Fruit fly (Drosophila melanogaster) whole organism, adult: Measurements from ENCODE around the gene Ncoa6.

Experiments
- CG11617 ChIP-seq: fragments of 200-800 bp; sonication (Bioruptor generic); optimal IDR thresholded peaks from 2 replicates; lab custom pipeline; 2017; ENCODE audit warnings: mild to moderate bottlenecking, missing biosample characterization, missing genetic modification reagents, missing genetic modification characterization
- CG12768 ChIP-seq: fragments of 200-800 bp; sonication (Bioruptor generic); optimal IDR thresholded peaks from 2 replicates; lab custom pipeline; 2017; ENCODE audit warnings: missing biosample characterization, missing genetic modification characterization, mild to moderate bottlenecking, moderate library complexity, missing genetic modification reagents
- CG14711 ChIP-seq: fragments of 200-800 bp; sonication (Bioruptor generic); optimal IDR thresholded peaks from 2 replicates; lab custom pipeline; 2018; ENCODE audit warnings: missing biosample characterization, mild to moderate bottlenecking, missing genetic modification characterization, moderate library complexity
- CG1620 ChIP-seq: fragments of 200-800 bp; sonication (Bioruptor generic); optimal IDR thresholded peaks from 2 replicates; lab custom pipeline; 2016; ENCODE audit warnings: missing biosample characterization, missing genetic modification characterization
- CG33017 ChIP-seq: fragments of 200-800 bp; sonication (Bioruptor generic); optimal IDR thresholded peaks from 2 replicates; lab custom pipeline; 2018; ENCODE audit warnings: missing biosample characterization, mild to moderate bottlenecking, missing genetic modification characterization, moderate library complexity
- CG5204 ChIP-seq: fragments of 200-800 bp; sonication (Bioruptor generic); optimal IDR thresholded peaks from 2 replicates; lab custom pipeline; 2016; ENCODE audit warnings: missing biosample characterization, missing genetic modification characterization
- CG7045 ChIP-seq: fragments of 200-800 bp; sonication (Bioruptor generic); optimal IDR thresholded peaks from 2 replicates; lab custom pipeline; 2017; ENCODE audit warnings: missing biosample characterization, mild to moderate bottlenecking, missing genetic modification characterization
- CG7101 ChIP-seq: fragments of 200-800 bp; sonication (Bioruptor generic); optimal IDR thresholded peaks from 2 replicates; lab custom pipeline; 2018; ENCODE audit warnings: missing biosample characterization, mild to moderate bottlenecking, missing genetic modification characterization, moderate library complexity
- Clk ChIP-seq: fragments of 200-800 bp; sonication (Bioruptor generic); optimal IDR thresholded peaks from 2 replicates; lab custom pipeline; 2017; ENCODE audit warnings: missing biosample characterization, missing genetic modification characterization
- Crg-1 ChIP-seq: fragments of 200-800 bp; sonication (Bioruptor generic); optimal IDR thresholded peaks from 2 replicates; lab custom pipeline; 2016; ENCODE audit warnings: missing biosample characterization, missing genetic modification characterization
- Hr96 ChIP-seq: fragments of 200-800 bp; sonication (Bioruptor generic); optimal IDR thresholded peaks from 2 replicates; lab custom pipeline; 2016; ENCODE audit warnings: missing biosample characterization, missing genetic modification characterization
- Mnt ChIP-seq: fragments of 200-800 bp; sonication (Bioruptor generic); optimal IDR thresholded peaks from 2 replicates; lab custom pipeline; 2016; ENCODE audit warnings: missing biosample characterization, mild to moderate bottlenecking, missing genetic modification characterization
- bab1 ChIP-seq: fragments of 200-800 bp; sonication (Bioruptor generic); optimal IDR thresholded peaks from 3 replicates; lab custom pipeline; 2019; ENCODE audit warnings: missing biosample characterization, mild to moderate bottlenecking, missing genetic modification characterization, moderate library complexity
- cic ChIP-seq: fragments of 200-800 bp; sonication (Bioruptor generic); optimal IDR thresholded peaks from 2 replicates; lab custom pipeline; 2017; ENCODE audit warnings: missing biosample characterization, mild to moderate bottlenecking, missing genetic modification characterization, moderate library complexity
- cnc ChIP-seq, 2 experiments: fragments of >200 bp; optimal IDR thresholded peaks; 2 replicates each; lab custom pipeline; 2017
- kay ChIP-seq: fragments of 200-800 bp; sonication (Bioruptor generic); peaks from one replicate; lab custom pipeline; 2016; ENCODE audit warnings: missing biosample characterization, missing genetic modification characterization, borderline replicate concordance
- ovo ChIP-seq: fragments of 200-800 bp; sonication (Bioruptor generic); optimal IDR thresholded peaks from 2 replicates; lab custom pipeline; 2016; ENCODE audit warnings: missing biosample characterization, missing genetic modification characterization
- pad ChIP-seq: fragments of 200-800 bp; sonication (Bioruptor generic); optimal IDR thresholded peaks from 3 replicates; lab custom pipeline; 2017; ENCODE audit warnings: missing biosample characterization, missing genetic modification characterization, mild to moderate bottlenecking, moderate library complexity, missing genetic modification reagents
- tj ChIP-seq: fragments of 200-800 bp; sonication (Bioruptor generic); optimal IDR thresholded peaks from 3 replicates; lab custom pipeline; 2017; ENCODE audit warnings: missing biosample characterization, mild to moderate bottlenecking, missing genetic modification characterization, moderate library complexity
- toe ChIP-seq: fragments of 200-800 bp; sonication (Bioruptor generic); optimal IDR thresholded peaks from 2 replicates; lab custom pipeline; 2016; ENCODE audit warnings: missing biosample characterization, missing genetic modification characterization

Gene Ncoa6

DNA sequence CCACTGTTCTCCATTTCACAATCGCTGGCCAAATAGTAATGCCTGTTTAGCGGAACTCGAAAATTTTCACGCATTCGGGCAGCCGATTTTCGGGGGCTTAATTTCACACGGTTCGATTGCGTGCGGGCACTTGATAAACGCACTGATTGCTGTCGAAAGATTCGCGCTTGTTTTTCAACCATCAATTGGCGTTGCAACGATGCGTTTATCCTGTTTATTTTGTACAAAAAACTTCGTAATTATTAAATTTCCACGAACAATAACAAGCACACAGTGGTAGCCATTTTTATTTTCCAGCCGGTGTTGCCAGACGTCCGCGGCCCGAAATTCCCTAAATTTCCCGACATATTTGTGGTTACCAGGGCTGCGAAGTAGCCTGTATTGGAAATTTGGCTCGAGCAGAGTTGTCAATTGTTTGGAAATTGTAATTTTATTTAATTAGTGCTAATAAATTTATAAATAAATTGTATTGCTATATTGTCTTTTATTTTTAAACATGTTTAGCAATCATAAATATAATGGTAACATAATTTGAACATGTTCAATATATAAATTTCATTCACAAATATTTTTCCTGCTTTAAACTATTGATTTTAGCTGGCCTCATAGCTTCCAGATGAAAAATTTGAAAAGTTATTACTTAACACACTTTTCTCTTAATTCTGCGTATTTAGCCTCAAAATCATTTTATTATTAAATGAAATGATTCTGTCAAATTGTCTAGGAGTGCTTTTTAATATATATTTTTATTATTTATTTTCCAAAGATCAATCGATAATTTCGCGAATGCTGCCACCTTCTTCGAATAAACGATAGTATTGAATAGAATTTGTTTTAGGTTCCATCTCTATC is at the start of gene Ncoa6, which contains the start of gene cype:
TSS of gene Ncoa6 (minus strand) at position 270 of the 852 bp plus-strand sequence.
TSS of gene cype (plus strand) at position 814 of the 852 bp plus-strand sequence.
- no peak for TF ChIP-seq CG5204
- no peak for TF ChIP-seq Crg-1 (GFP tag; lab: Kevin White, UChicago)
- peak; percentile 4 for TF ChIP-seq bab1 (GFP tag; lab: Kevin White, UChicago)
- peak; percentile 40 for TF ChIP-seq CG1620 (GFP tag; lab: Kevin White, UChicago)
- peak; percentile 25 for TF ChIP-seq pad (GFP tag; lab: Kevin White, UChicago)
- peak; percentile 14 for TF ChIP-seq cic (GFP tag; lab: Kevin White, UChicago)
- peak; percentile 63 for TF ChIP-seq ovo (GFP tag; lab: Kevin White, UChicago)
- TF ChIP-seq CG12768 (GFP tag; lab: Kevin White, UChicago), result peak; percentile 1
- peak; percentile 91 for TF ChIP-seq CG14711 (tag; lab: Kevin White, UChicago)
- peak; percentile 33 for TF ChIP-seq Hr96
- no peak for TF ChIP-seq kay (GFP tag; lab: Kevin White, UChicago)
- TF ChIP-seq Mnt (GFP tag; lab: Kevin White, UChicago), result peak; percentile 29
- TF ChIP-seq CG33017 (tag; lab: Kevin White, UChicago), result peak; percentile 56
- TF ChIP-seq tj (GFP tag; lab: Kevin White, UChicago), result peak; percentile 37
- peak; percentile 80 for TF ChIP-seq CG7101
- TF ChIP-seq CG7045 (GFP tag; lab: Kevin White, UChicago), result peak; percentile 56
- no peak for TF ChIP-seq Clk (GFP tag; lab: Kevin White, UChicago)
- peak; percentile 76 for TF ChIP-seq toe (GFP tag; lab: Kevin White, UChicago)
- TF ChIP-seq CG11617 (GFP tag; lab: Kevin White, UChicago), result peak; percentile 74
- no peak for TF ChIP-seq cnc (optimal IDR thresholded peaks at IDR 0.05; lab: Kevin White, UChicago)

- TF ChIP-seq Mnt (GFP tag; lab: Kevin White, UChicago) (no peak), CG12768 (GFP tag; lab: Kevin White, UChicago) (no peak), toe (GFP tag; lab: Kevin White, UChicago) (no peak), CG14711 (tag; lab: Kevin White, UChicago) (no peak), Hr96 (no peak), CG7045 (GFP tag; lab: Kevin White, UChicago) (no peak), pad (GFP tag; lab: Kevin White, UChicago) (no peak), kay (GFP tag; lab: Kevin White, UChicago) (no peak), CG1620 (GFP tag; lab: Kevin White, UChicago) (no peak)
These were observed 48.5 kb upstream of the Ncoa6 start for dm6 chr2L:5374989-5375388.

DNA sequence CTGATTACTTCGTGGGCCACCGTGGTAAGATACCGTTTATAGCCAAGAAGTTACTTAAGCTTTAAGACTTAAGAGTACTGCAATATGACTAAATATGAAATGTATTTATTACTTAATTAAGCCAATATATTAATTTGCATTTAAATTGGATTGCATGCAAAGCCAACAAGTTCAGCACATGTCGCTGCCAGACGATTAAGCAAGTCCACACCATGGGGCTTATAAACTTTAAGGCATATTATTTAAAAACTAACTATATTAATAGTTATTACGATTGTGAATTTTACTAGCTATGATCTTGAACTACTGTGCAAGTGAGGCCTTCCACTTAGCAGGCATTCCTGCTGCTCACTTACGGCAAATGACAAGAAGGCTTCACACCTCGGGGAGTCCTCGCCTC is 47.7 kb upstream of the Ncoa6 start:
- TF ChIP-seq CG33017 (tag; lab: Kevin White, UChicago) (no peak), CG7045 (GFP tag; lab: Kevin White, UChicago) (no peak), Mnt (GFP tag; lab: Kevin White, UChicago) (no peak), CG5204 (no peak), CG14711 (tag; lab: Kevin White, UChicago) (no peak), cnc (optimal IDR thresholded peaks at IDR 0.05; lab: Kevin White, UChicago) (no peak), bab1 (GFP tag; lab: Kevin White, UChicago) (no peak), CG11617 (GFP tag; lab: Kevin White, UChicago) (no peak), CG12768 (GFP tag; lab: Kevin White, UChicago) (no peak), CG7101 (no peak), tj (GFP tag; lab: Kevin White, UChicago) (no peak), cic (GFP tag; lab: Kevin White, UChicago) (no peak), ovo (GFP tag; lab: Kevin White, UChicago) (no peak), pad (GFP tag; lab: Kevin White, UChicago) (no peak), Crg-1 (GFP tag; lab: Kevin White, UChicago) (no peak), kay (GFP tag; lab: Kevin White, UChicago) (no peak), Clk (GFP tag; lab: Kevin White, UChicago) (no peak)

dm6 chr2L:5372552-5372951 is 46.1 kb upstream of the Ncoa6 start:
- no peak for TF ChIP-seq cic (GFP tag; lab: Kevin White, UChicago)

- TF ChIP-seq CG5204, result no peak
- no peak for TF ChIP-seq CG1620 (GFP tag; lab: Kevin White, UChicago)
- no peak for TF ChIP-seq CG7045 (GFP tag; lab: Kevin White, UChicago)
- no peak for TF ChIP-seq toe (GFP tag; lab: Kevin White, UChicago)
- no peak for TF ChIP-seq kay (GFP tag; lab: Kevin White, UChicago)
- TF ChIP-seq cic (GFP tag; lab: Kevin White, UChicago), result no peak
- no peak for TF ChIP-seq CG7101
- no peak for TF ChIP-seq CG12768 (GFP tag; lab: Kevin White, UChicago)
- TF ChIP-seq Crg-1 (GFP tag; lab: Kevin White, UChicago), result no peak
- TF ChIP-seq CG11617 (GFP tag; lab: Kevin White, UChicago), result no peak
- no peak for TF ChIP-seq ovo (GFP tag; lab: Kevin White, UChicago)
- TF ChIP-seq bab1 (GFP tag; lab: Kevin White, UChicago), result no peak
- TF ChIP-seq cnc (optimal IDR thresholded peaks at IDR 0.05; lab: Kevin White, UChicago), result no peak
- TF ChIP-seq CG33017 (tag; lab: Kevin White, UChicago), result no peak
- TF ChIP-seq CG14711 (tag; lab: Kevin White, UChicago), result no peak
- TF ChIP-seq Hr96, result no peak
- TF ChIP-seq Mnt (GFP tag; lab: Kevin White, UChicago), result no peak
- no peak for TF ChIP-seq tj (GFP tag; lab: Kevin White, UChicago)
- no peak for TF ChIP-seq Clk (GFP tag; lab: Kevin White, UChicago)
These were observed 41.5 kb upstream of the Ncoa6 start for dm6 chr2L:5367983-5368382.
